Worm (Caenorhabditis elegans) whole organism, L2 larva: Measurements from ENCODE around the gene mltn-6.

Experiments used
- C34F6.9 ChIP-seq: fragments of 150-350 bp; optimal IDR thresholded peaks from 2 replicates; lab custom pipeline; 2014; ENCODE audit warnings: missing biosample characterization, missing genetic modification characterization
- R02D3.7 ChIP-seq: fragments of 150-350 bp; optimal IDR thresholded peaks from 2 replicates; lab custom pipeline; 2014; ENCODE audit warnings: missing biosample characterization, missing genetic modification characterization
- Y55F3AM.14 ChIP-seq: fragments of 200-800 bp; sonication (Bioruptor generic); optimal IDR thresholded peaks from 2 replicates; lab custom pipeline; 2018; ENCODE audit warnings: mild to moderate bottlenecking, missing genetic modification characterization, missing compliant biosample characterization
- aly-2 ChIP-seq: fragments of 150-350 bp; optimal IDR thresholded peaks from 2 replicates; lab custom pipeline; 2014; ENCODE audit warnings: missing biosample characterization, missing genetic modification characterization
- ama-1 ChIP-seq: fragments of 150-350 bp; optimal IDR thresholded peaks from 2 replicates; lab custom pipeline; 2018; ENCODE audit warnings: inconsistent platforms
- blmp-1 ChIP-seq: sonication (generic microtip); optimal IDR thresholded peaks from 2 replicates; lab custom pipeline; 2017; ENCODE audit warnings: missing genetic modification characterization, mild to moderate bottlenecking, missing compliant biosample characterization, antibody characterized with exemption, moderate library complexity; ENCODE audit not compliant: insufficient read depth
- ceh-16 ChIP-seq: fragments of 150-350 bp; optimal IDR thresholded peaks from 2 replicates; lab custom pipeline; 2014; ENCODE audit warnings: missing biosample characterization, missing genetic modification characterization
- crh-2 ChIP-seq: sonication (generic microtip); optimal IDR thresholded peaks from 2 replicates; lab custom pipeline; 2017; ENCODE audit warnings: missing biosample characterization, missing genetic modification characterization
- dmd-4 ChIP-seq: sonication (generic microtip); optimal IDR thresholded peaks from 2 replicates; lab custom pipeline; 2017; ENCODE audit warnings: missing biosample characterization, missing genetic modification characterization
- egl-27 ChIP-seq: sonication (generic microtip); optimal IDR thresholded peaks from 3 replicates; lab custom pipeline; 2017; ENCODE audit warnings: missing biosample characterization, missing genetic modification reagents, missing genetic modification characterization
- fos-1 ChIP-seq: fragments of 150-350 bp; optimal IDR thresholded peaks from 2 replicates; lab custom pipeline; 2014; ENCODE audit warnings: missing biosample characterization, missing genetic modification characterization
- lin-11 ChIP-seq: fragments of 150-350 bp; sonication (generic microtip); optimal IDR thresholded peaks from 2 replicates; lab custom pipeline; 2014; ENCODE audit warnings: missing biosample characterization, missing genetic modification characterization, inconsistent platforms, mixed read lengths
- lin-39 ChIP-seq: fragments of 150-350 bp; optimal IDR thresholded peaks from 2 replicates; lab custom pipeline; 2014; ENCODE audit warnings: missing biosample characterization, missing genetic modification reagents, missing genetic modification characterization
- mab-5 ChIP-seq: fragments of 150-350 bp; optimal IDR thresholded peaks from 2 replicates; lab custom pipeline; 2014; ENCODE audit warnings: missing biosample characterization, missing genetic modification characterization
- mdl-1 ChIP-seq, 2 experiments: fragments of 150-350 bp in 1 of 2; sonication (generic microtip) in 1 of 2; optimal IDR thresholded peaks; 2 replicates each; lab custom pipeline; 2017; ENCODE audit warnings: missing biosample characterization in 2 of 2, missing genetic modification characterization in 2 of 2
- nhr-12 ChIP-seq: fragments of 150-350 bp; optimal IDR thresholded peaks from 2 replicates; lab custom pipeline; 2014; ENCODE audit warnings: missing biosample characterization, missing genetic modification characterization
- nhr-23 ChIP-seq: fragments of 150-350 bp; optimal IDR thresholded peaks from 2 replicates; lab custom pipeline; 2014; ENCODE audit warnings: missing biosample characterization, missing genetic modification reagents, missing genetic modification characterization
- nhr-6 ChIP-seq: fragments of 150-350 bp; optimal IDR thresholded peaks from 2 replicates; lab custom pipeline; 2014; ENCODE audit warnings: missing biosample characterization, missing genetic modification characterization
- peb-1 ChIP-seq: fragments of 150-350 bp; optimal IDR thresholded peaks from 2 replicates; lab custom pipeline; 2014; ENCODE audit warnings: missing biosample characterization, missing genetic modification characterization
- sem-4 ChIP-seq: fragments of 150-350 bp; optimal IDR thresholded peaks from 2 replicates; lab custom pipeline; 2014; ENCODE audit warnings: missing biosample characterization, missing genetic modification reagents, missing genetic modification characterization
- sma-9 ChIP-seq, 2 experiments: fragments of 150-350 bp in 1 of 2; sonication (generic microtip) in 1 of 2; optimal IDR thresholded peaks; 2 replicates each; lab custom pipeline; 2014 to 2016; ENCODE audit warnings: missing genetic modification characterization in 2 of 2, mild to moderate bottlenecking in 1 of 2, missing biosample characterization in 1 of 2, missing compliant biosample characterization in 1 of 2, missing genetic modification reagents in 1 of 2, moderate library complexity in 1 of 2
- snpc-4 ChIP-seq: fragments of 150-350 bp; optimal IDR thresholded peaks from 2 replicates; lab custom pipeline; 2014; ENCODE audit warnings: missing biosample characterization, missing genetic modification characterization
- unc-39 ChIP-seq: fragments of 150-350 bp; optimal IDR thresholded peaks from 2 replicates; lab custom pipeline; 2014; ENCODE audit warnings: missing biosample characterization, missing genetic modification characterization
- ztf-11 ChIP-seq: sonication (generic microtip); optimal IDR thresholded peaks from 2 replicates; lab custom pipeline; 2017; ENCODE audit warnings: missing biosample characterization, missing genetic modification characterization

mltn-6 gene

DNA sequence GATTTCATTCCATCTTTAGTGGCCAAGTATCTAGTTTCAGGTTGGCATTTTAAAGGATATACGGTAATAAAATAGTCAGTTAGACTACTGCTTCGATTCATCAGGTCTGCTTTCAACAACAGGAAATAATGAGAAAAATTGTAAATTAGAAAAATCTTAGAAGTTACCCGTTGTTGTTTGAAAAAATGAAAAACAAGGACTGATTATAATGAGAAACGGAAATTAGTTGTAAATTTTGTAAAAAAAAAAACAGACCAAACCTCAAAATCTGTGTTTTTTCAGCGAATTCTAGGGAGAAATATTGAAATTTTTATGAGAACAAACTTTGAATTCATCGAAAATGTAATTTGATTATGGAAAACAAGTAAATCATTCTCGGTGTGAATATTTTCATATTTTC is 38.3 kb downstream of the mltn-6 start, which contains the start of gene srh-62:
Gene srh-62 (minus strand): TSS at position 101 of the 400 bp plus-strand sequence.
- no peak for TF ChIP-seq lin-39 (tag; lab: Kevin White, UChicago)
- no peak for TF ChIP-seq crh-2 (tag; lab: Kevin White, UChicago)
- TF ChIP-seq fos-1 (tag; lab: Kevin White, UChicago) = no peak
- no peak for TF ChIP-seq egl-27
- TF ChIP-seq C34F6.9 (tag; lab: Kevin White, UChicago) = no peak
- no peak for TF ChIP-seq mab-5 (tag; lab: Kevin White, UChicago)
- no peak for TF ChIP-seq blmp-1 (tag; lab: Kevin White, UChicago)

DNA sequence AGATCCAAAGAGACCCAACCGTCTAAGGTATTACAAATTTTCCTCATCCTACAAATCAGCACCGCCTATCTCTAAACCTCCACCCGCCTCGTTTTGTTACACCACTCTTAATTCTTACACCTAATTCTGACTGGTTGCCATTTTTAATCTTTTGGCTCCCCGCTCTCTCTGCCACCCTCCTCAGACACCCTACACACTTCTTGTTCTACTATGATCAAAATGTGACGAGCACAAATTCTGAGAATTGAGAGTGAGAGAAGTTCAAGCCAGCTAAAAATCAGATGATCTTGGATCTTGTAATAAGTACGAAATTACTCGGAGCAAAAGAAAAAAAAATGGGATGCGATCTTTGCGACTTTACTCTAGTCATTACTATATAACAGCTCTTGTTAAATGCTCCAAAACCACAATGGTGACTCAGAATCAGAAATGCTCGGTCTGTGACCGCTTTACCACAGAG is 39.5 kb downstream of the mltn-6 start, which contains the start of gene nhr-252:
Gene nhr-252 (plus strand): TSS at position 410 of the 460 bp plus-strand sequence.
- TF ChIP-seq sma-9 (GFP tag; optimal IDR thresholded peaks at IDR 0.05; lab: Kevin White, UChicago) = peak; percentile 35
- no peak for TF ChIP-seq sma-9 (tag; optimal IDR thresholded peaks at IDR 0.05; lab: Kevin White, UChicago)
- TF ChIP-seq dmd-4 (tag; lab: Kevin White, UChicago) = no peak

DNA sequence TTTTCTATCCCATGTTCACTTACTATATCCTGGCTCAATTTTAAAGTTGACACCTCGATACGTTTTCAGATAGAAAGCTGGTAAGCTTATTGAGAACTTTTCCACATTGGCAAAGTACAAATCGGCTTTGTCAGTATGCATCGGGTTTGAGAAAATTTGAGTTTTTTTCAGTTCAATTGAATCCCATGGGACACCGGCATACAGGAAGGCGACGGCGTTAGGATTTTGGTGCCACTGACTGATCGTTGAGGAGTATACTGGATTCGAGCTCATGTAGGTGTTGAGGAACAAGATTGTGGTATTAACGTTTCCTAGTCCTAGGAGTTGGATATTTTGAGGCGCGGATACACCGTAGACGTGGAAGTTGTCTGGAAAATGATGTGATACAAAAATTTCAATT is 48.1 kb downstream of the mltn-6 start:
- no peak for TF ChIP-seq snpc-4 (tag; lab: Kevin White, UChicago)
- TF ChIP-seq, all 48 proteins: peak for 0

DNA sequence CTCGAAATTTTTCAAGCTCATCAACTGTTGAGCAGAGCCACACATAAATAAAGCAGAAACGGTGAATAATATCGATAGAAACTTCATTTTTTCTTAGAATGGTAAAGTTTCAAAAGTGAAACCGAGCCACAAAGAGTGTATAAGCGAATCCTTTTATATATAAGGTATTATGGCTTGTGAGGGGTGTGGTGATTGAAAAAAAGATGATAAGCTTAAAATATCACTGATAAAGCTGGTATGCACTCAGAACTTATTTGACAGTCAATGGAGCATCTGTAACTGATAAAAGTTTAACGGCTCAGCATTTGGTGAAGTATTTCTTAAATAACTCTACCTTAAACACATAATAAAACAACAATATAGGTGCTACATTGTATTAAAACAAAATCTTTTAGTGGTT is 49.9 kb downstream of the mltn-6 start, which contains the start of gene dod-19:
Gene dod-19 (minus strand): TSS at position 130 of the 400 bp plus-strand sequence.
- TF ChIP-seq fos-1 (tag; lab: Kevin White, UChicago) = peak; percentile 69
- peak; percentile 46 for TF ChIP-seq sma-9 (GFP tag; optimal IDR thresholded peaks at IDR 0.05; lab: Kevin White, UChicago)
- TF ChIP-seq sma-9 (tag; optimal IDR thresholded peaks at IDR 0.05; lab: Kevin White, UChicago) = no peak
- no peak for TF ChIP-seq aly-2 (tag; lab: Kevin White, UChicago)
- no peak for TF ChIP-seq nhr-6 (tag; lab: Kevin White, UChicago)
- TF ChIP-seq mdl-1 (tag; optimal IDR thresholded peaks at IDR 0.05; lab: Kevin White, UChicago) = no peak

DNA sequence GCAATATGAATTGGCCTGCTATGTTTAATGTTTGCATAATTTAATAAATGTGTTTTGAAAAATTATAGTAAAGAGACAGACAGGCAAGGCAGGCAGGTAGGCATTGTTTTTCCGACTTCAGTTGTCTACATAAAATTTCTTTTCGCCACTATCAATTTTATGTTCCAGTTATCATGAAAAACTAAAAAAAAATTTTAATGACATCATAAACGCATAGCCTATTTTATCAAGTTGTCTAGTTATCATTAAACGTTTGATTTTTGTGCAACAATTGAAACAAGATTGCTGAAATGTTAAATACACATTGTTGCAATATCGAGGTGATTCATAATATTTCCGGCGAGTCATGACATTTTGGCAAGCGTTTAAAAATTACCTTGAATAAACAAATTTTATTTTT is 50.3 kb downstream of the mltn-6 start:
- TF ChIP-seq fos-1 (tag; lab: Kevin White, UChicago) = peak; percentile 79
- TF ChIP-seq R02D3.7 = no peak

DNA sequence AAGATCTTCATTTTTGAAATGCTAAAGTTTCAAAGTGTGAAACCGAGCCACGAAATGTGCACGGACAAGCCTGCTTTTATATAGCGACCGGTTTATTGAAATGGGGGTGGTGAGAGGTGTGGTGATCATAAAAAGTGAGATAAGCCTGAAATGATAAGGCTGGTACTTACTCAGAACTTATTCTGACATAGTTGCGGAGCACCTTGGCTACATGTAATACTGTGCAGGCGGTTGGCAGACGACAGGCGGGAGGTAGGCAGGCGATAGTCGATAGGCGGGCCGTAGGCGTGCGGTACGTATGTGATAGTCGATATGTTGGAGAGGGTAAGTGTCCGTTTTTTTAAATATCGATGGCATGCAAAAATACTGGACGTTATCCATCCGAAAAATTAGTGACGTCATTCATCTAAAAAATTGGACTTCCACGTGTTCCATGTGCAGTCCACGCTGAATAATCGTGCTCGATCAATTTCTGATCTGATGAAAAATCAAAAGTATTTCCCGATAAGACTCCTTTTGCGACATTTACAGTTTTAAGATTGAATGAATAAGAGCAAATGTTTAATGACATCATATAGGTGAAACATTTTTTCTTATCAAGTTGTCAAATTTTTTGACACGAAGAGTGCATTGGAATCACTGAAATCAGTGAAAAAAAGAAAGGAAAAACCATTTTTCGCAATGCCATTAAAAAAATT is 53.1 kb downstream of the mltn-6 start, which contains the start of gene irg-8:
Gene irg-8 (minus strand): TSS at position 51 of the 698 bp plus-strand sequence.
- TF ChIP-seq sma-9 (GFP tag; optimal IDR thresholded peaks at IDR 0.05; lab: Kevin White, UChicago) (peak; percentile 31), sma-9 (tag; optimal IDR thresholded peaks at IDR 0.05; lab: Kevin White, UChicago) (no peak), peb-1 (tag; lab: Kevin White, UChicago) (no peak), fos-1 (tag; lab: Kevin White, UChicago) (peak; percentile 54)

DNA sequence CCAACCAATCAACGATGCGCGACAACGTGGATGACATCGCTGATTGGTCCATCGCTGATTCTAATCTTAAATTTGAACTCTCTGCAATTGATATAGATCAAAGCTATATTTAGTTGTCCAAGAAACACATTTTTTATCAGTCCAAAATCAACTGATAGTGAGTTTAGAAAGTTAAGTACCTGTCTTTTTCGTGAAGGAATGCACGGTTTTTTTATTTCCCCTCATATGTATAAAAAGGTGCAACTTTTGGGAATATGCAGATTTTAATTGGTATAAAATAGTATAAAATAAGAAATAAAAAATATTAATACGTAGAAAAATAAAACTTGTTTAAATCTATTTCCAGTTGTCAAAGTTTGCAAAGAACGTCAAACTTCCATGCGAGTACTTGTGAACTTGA is 53.7 kb downstream of the mltn-6 start, which contains the start of gene Y39D8A.1:
Gene Y39D8A.1 (plus strand): TSS at position 301 of the 400 bp plus-strand sequence.
- no peak for TF ChIP-seq fos-1 (tag; lab: Kevin White, UChicago)
- TF ChIP-seq nhr-6 (tag; lab: Kevin White, UChicago) = no peak
- no peak for TF ChIP-seq nhr-23
- TF ChIP-seq sem-4 = no peak
- TF ChIP-seq ama-1 (lab: Kevin White, UChicago) = no peak
- no peak for TF ChIP-seq sma-9 (GFP tag; optimal IDR thresholded peaks at IDR 0.05; lab: Kevin White, UChicago)
- TF ChIP-seq sma-9 (tag; optimal IDR thresholded peaks at IDR 0.05; lab: Kevin White, UChicago) = no peak
- TF ChIP-seq nhr-12 (tag; lab: Kevin White, UChicago) = no peak
- no peak for TF ChIP-seq ztf-11
- no peak for TF ChIP-seq unc-39 (tag; lab: Kevin White, UChicago)
- TF ChIP-seq ceh-16 (tag; lab: Kevin White, UChicago) = no peak
- TF ChIP-seq dmd-4 (tag; lab: Kevin White, UChicago) = no peak
- no peak for TF ChIP-seq Y55F3AM.14 (GFP tag; lab: Kevin White, UChicago)
- no peak for TF ChIP-seq C34F6.9 (tag; lab: Kevin White, UChicago)
- TF ChIP-seq aly-2 (tag; lab: Kevin White, UChicago) = no peak
- TF ChIP-seq lin-11 (tag; lab: Kevin White, UChicago) = no peak
- TF ChIP-seq lin-39 (tag; lab: Kevin White, UChicago) = no peak
